Worm (Caenorhabditis elegans): ENCODE results near the gene T19H12.3.

ce11 chrV:4901074-4901473, 15.6 kb downstream of the T19H12.3 start, which contains the start of gene ugt-67:
- TF ChIP-seq unc-62 (GFP tag; optimal IDR thresholded peaks at IDR 0.05) (no peak), mbf-1 (tag; optimal IDR thresholded peaks at IDR 0.05) (no peak), skn-1 (tag; optimal IDR thresholded peaks at IDR 0.05) (no peak), lin-13 (GFP tag; optimal IDR thresholded peaks at IDR 0.05) (no peak), peb-1 (tag; optimal IDR thresholded peaks at IDR 0.05) (no peak), zag-1 (tag; optimal IDR thresholded peaks at IDR 0.05) (no peak), ZK546.5 (tag; optimal IDR thresholded peaks at IDR 0.05) (no peak), mdl-1 (tag; optimal IDR thresholded peaks at IDR 0.05) (no peak), nhr-23 (tag; optimal IDR thresholded peaks at IDR 0.05) (no peak)

Data from whole organism, L2 larva.